Fruit fly (Drosophila melanogaster) S2 (cell line): ENCODE data around the gene CG34427.

Experiments
- CG8478 ChIP-seq: fragments of >200 bp; optimal IDR thresholded peaks from 2 replicates; lab custom pipeline; 2018
- CTCF ChIP-seq, 2 experiments: fragments of >200 bp; optimal IDR thresholded peaks; 2 replicates each; lab custom pipeline; 2018

DNA sequence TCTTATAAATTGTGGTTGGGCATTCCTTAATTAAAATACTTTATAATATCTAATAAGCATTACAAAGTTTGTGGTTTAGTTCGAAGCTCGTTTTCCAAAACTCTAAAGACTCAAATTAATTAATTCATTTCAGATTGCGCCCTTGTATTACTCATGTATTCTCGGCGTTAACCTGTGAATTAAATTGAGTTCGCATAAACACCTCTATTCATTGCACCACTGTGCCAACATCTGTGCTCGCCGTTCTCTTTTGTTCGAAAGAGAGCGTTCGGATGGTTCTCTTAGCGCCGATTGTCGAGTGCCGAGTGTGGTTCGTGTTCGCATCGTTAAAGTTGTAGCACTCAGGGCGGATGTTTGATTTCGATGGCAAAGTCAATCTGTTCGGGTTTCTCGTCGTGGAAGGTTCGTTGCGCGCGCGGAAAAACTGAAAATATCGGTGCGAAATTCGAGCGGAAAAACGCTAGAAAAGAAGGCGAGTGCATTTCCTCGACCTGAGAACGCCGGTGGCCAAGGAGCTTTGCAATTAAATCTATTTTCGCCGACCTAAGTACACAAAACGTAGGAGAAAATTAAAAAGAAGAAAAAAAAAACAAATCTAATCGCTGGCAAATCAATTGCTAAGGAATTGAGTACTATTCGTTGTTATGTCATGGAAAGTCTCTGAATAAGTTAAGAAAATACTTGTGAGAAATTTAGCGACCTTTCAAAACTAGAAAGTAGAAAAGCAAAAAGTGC is 22.7 kb downstream of the CG34427 start, which contains the start of gene dally:
- TF ChIP-seq CG8478 (lab: Kevin White, UChicago) = no peak
- TF ChIP-seq CTCF (optimal IDR thresholded peaks at IDR 0.05; lab: Kevin White, UChicago) = no peak
